Fruit fly (Drosophila melanogaster) whole organism, adult: ENCODE data around the gene MEP-1.

ENCODE experiments used
- CG11617 ChIP-seq: fragments of 200-800 bp; sonication (Bioruptor generic); optimal IDR thresholded peaks from 2 replicates; lab custom pipeline; 2017; ENCODE audit warnings: mild to moderate bottlenecking, missing biosample characterization, missing genetic modification reagents, missing genetic modification characterization
- CG12768 ChIP-seq: fragments of 200-800 bp; sonication (Bioruptor generic); optimal IDR thresholded peaks from 2 replicates; lab custom pipeline; 2017; ENCODE audit warnings: missing biosample characterization, missing genetic modification characterization, mild to moderate bottlenecking, moderate library complexity, missing genetic modification reagents
- CG14711 ChIP-seq: fragments of 200-800 bp; sonication (Bioruptor generic); optimal IDR thresholded peaks from 2 replicates; lab custom pipeline; 2018; ENCODE audit warnings: missing biosample characterization, mild to moderate bottlenecking, missing genetic modification characterization, moderate library complexity
- CG1620 ChIP-seq: fragments of 200-800 bp; sonication (Bioruptor generic); optimal IDR thresholded peaks from 2 replicates; lab custom pipeline; 2016; ENCODE audit warnings: missing biosample characterization, missing genetic modification characterization
- CG33017 ChIP-seq: fragments of 200-800 bp; sonication (Bioruptor generic); optimal IDR thresholded peaks from 2 replicates; lab custom pipeline; 2018; ENCODE audit warnings: missing biosample characterization, mild to moderate bottlenecking, missing genetic modification characterization, moderate library complexity
- CG5204 ChIP-seq: fragments of 200-800 bp; sonication (Bioruptor generic); optimal IDR thresholded peaks from 2 replicates; lab custom pipeline; 2016; ENCODE audit warnings: missing biosample characterization, missing genetic modification characterization
- CG7045 ChIP-seq: fragments of 200-800 bp; sonication (Bioruptor generic); optimal IDR thresholded peaks from 2 replicates; lab custom pipeline; 2017; ENCODE audit warnings: missing biosample characterization, mild to moderate bottlenecking, missing genetic modification characterization
- CG7101 ChIP-seq: fragments of 200-800 bp; sonication (Bioruptor generic); optimal IDR thresholded peaks from 2 replicates; lab custom pipeline; 2018; ENCODE audit warnings: missing biosample characterization, mild to moderate bottlenecking, missing genetic modification characterization, moderate library complexity
- Clk ChIP-seq: fragments of 200-800 bp; sonication (Bioruptor generic); optimal IDR thresholded peaks from 2 replicates; lab custom pipeline; 2017; ENCODE audit warnings: missing biosample characterization, missing genetic modification characterization
- Crg-1 ChIP-seq: fragments of 200-800 bp; sonication (Bioruptor generic); optimal IDR thresholded peaks from 2 replicates; lab custom pipeline; 2016; ENCODE audit warnings: missing biosample characterization, missing genetic modification characterization
- Hr96 ChIP-seq: fragments of 200-800 bp; sonication (Bioruptor generic); optimal IDR thresholded peaks from 2 replicates; lab custom pipeline; 2016; ENCODE audit warnings: missing biosample characterization, missing genetic modification characterization
- Mnt ChIP-seq: fragments of 200-800 bp; sonication (Bioruptor generic); optimal IDR thresholded peaks from 2 replicates; lab custom pipeline; 2016; ENCODE audit warnings: missing biosample characterization, mild to moderate bottlenecking, missing genetic modification characterization
- bab1 ChIP-seq: fragments of 200-800 bp; sonication (Bioruptor generic); optimal IDR thresholded peaks from 3 replicates; lab custom pipeline; 2019; ENCODE audit warnings: missing biosample characterization, mild to moderate bottlenecking, missing genetic modification characterization, moderate library complexity
- cic ChIP-seq: fragments of 200-800 bp; sonication (Bioruptor generic); optimal IDR thresholded peaks from 2 replicates; lab custom pipeline; 2017; ENCODE audit warnings: missing biosample characterization, mild to moderate bottlenecking, missing genetic modification characterization, moderate library complexity
- cnc ChIP-seq, 2 experiments: fragments of >200 bp; optimal IDR thresholded peaks; 2 replicates each; lab custom pipeline; 2017
- kay ChIP-seq: fragments of 200-800 bp; sonication (Bioruptor generic); peaks from one replicate; lab custom pipeline; 2016; ENCODE audit warnings: missing biosample characterization, missing genetic modification characterization, borderline replicate concordance
- ovo ChIP-seq: fragments of 200-800 bp; sonication (Bioruptor generic); optimal IDR thresholded peaks from 2 replicates; lab custom pipeline; 2016; ENCODE audit warnings: missing biosample characterization, missing genetic modification characterization
- pad ChIP-seq: fragments of 200-800 bp; sonication (Bioruptor generic); optimal IDR thresholded peaks from 3 replicates; lab custom pipeline; 2017; ENCODE audit warnings: missing biosample characterization, missing genetic modification characterization, mild to moderate bottlenecking, moderate library complexity, missing genetic modification reagents
- tj ChIP-seq: fragments of 200-800 bp; sonication (Bioruptor generic); optimal IDR thresholded peaks from 3 replicates; lab custom pipeline; 2017; ENCODE audit warnings: missing biosample characterization, mild to moderate bottlenecking, missing genetic modification characterization, moderate library complexity
- toe ChIP-seq: fragments of 200-800 bp; sonication (Bioruptor generic); optimal IDR thresholded peaks from 2 replicates; lab custom pipeline; 2016; ENCODE audit warnings: missing biosample characterization, missing genetic modification characterization

Gene MEP-1

dm6 chr3L:2600144-2600543, 31.4 kb upstream of the MEP-1 start, which contains the start of gene CG16986:
TSS of gene CG16986 (plus strand) at chr3L:2600331.
- TF ChIP-seq pad (no peak), CG7045 (GFP tag; lab: Kevin White, UChicago) (no peak), CG1620 (GFP tag; lab: Kevin White, UChicago) (no peak), CG14711 (tag; lab: Kevin White, UChicago) (no peak), CG12768 (GFP tag; lab: Kevin White, UChicago) (no peak), CG33017 (no peak), kay (GFP tag; lab: Kevin White, UChicago) (peak; percentile 26), tj (GFP tag; lab: Kevin White, UChicago) (no peak)

DNA sequence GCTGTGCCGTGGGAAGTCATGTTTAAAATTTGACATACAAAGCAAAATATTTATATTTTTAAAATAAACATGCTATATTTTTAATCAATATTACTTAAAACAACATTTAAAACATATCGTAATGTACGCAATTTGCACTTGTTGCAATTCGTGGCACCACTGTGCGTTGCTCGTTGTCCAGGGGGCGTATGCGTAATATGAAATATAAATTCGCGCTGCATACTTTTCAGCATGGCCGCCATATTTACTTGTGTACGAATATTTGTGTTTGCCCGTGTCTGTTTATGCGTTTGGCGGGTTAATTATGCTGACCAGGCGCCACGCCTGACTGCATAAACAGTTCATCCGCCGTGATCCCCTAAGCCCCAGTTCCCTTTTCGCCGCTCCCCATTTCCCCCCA, 22.7 kb upstream of the MEP-1 start:
- TF ChIP-seq Hr96 (no peak), Clk (GFP tag; lab: Kevin White, UChicago) (no peak), Mnt (no peak)

- no peak for TF ChIP-seq CG14711 (tag; lab: Kevin White, UChicago)
- no peak for TF ChIP-seq Crg-1 (GFP tag; lab: Kevin White, UChicago)
These were observed 17.3 kb upstream of the MEP-1 start for dm6 chr3L:2614222-2614621.

- TF ChIP-seq CG5204 (GFP tag; lab: Kevin White, UChicago), result no peak
- TF ChIP-seq Clk (GFP tag; lab: Kevin White, UChicago), result no peak
- TF ChIP-seq bab1, result no peak
- no peak for TF ChIP-seq CG33017
- TF ChIP-seq kay (GFP tag; lab: Kevin White, UChicago), result no peak
These were observed 1.6 kb upstream of the MEP-1 start, which contains the start of gene Pxn for dm6 chr3L:2629964-2630363. TSS of gene Pxn (minus strand) at chr3L:2630064.

- no peak for TF ChIP-seq CG1620 (GFP tag; lab: Kevin White, UChicago)
- no peak for TF ChIP-seq CG14711 (tag; lab: Kevin White, UChicago)
- TF ChIP-seq CG33017, result no peak
- TF ChIP-seq cic, result no peak
- no peak for TF ChIP-seq Crg-1 (GFP tag; lab: Kevin White, UChicago)
- TF ChIP-seq Hr96, result no peak
- no peak for TF ChIP-seq Mnt
- no peak for TF ChIP-seq tj (GFP tag; lab: Kevin White, UChicago)
- TF ChIP-seq cnc (optimal IDR thresholded peaks at IDR 0.05; lab: Kevin White, UChicago), result no peak
- TF ChIP-seq Clk (GFP tag; lab: Kevin White, UChicago), result no peak
- no peak for TF ChIP-seq bab1
- TF ChIP-seq kay (GFP tag; lab: Kevin White, UChicago), result no peak
- no peak for TF ChIP-seq CG7101
- no peak for TF ChIP-seq CG11617
- no peak for TF ChIP-seq CG12768 (GFP tag; lab: Kevin White, UChicago)
- no peak for TF ChIP-seq pad
- no peak for TF ChIP-seq toe (GFP tag; lab: Kevin White, UChicago)
- TF ChIP-seq CG5204 (GFP tag; lab: Kevin White, UChicago), result no peak
- no peak for TF ChIP-seq ovo (GFP tag; lab: Kevin White, UChicago)
- TF ChIP-seq CG7045 (GFP tag; lab: Kevin White, UChicago), result no peak
These were observed 690 bp downstream of the MEP-1 start for dm6 chr3L:2632048-2632762.

DNA sequence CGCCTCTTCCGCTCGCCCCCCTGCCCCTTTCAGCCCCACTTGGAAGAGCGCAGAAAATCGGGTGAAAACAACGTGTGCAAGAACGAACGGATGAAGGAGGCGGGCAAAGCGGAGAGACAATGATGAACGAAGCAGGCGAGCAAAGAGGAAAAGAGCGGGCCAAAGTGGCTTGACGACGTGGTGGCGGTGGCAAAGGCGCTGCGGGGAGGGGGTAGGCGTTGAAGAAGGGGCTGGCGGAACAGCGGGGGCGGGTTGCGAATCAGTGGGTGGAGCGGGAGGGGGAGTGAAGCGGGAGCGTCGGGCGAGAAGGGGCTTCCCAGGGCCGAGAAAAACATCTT, 1.2 kb downstream of the MEP-1 start:
- TF ChIP-seq CG7101 (no peak), CG14711 (tag; lab: Kevin White, UChicago) (no peak), CG7045 (GFP tag; lab: Kevin White, UChicago) (no peak), Mnt (peak; percentile 8), tj (GFP tag; lab: Kevin White, UChicago) (peak; percentile 24), pad (no peak), kay (GFP tag; lab: Kevin White, UChicago) (no peak), cic (peak; percentile 74), Clk (GFP tag; lab: Kevin White, UChicago) (no peak), CG11617 (no peak)

- TF ChIP-seq CG1620 (GFP tag; lab: Kevin White, UChicago) (peak; percentile 77), cnc (optimal IDR thresholded peaks at IDR 0.05; lab: Kevin White, UChicago) (peak in 1 of 2 experiments; percentile 13), tj (GFP tag; lab: Kevin White, UChicago) (peak; percentile 96), Mnt (peak; percentile 93), CG11617 (peak; percentile 93), CG14711 (tag; lab: Kevin White, UChicago) (peak; percentile 91), toe (GFP tag; lab: Kevin White, UChicago) (peak; percentile 67), Clk (GFP tag; lab: Kevin White, UChicago) (peak; percentile 52), kay (GFP tag; lab: Kevin White, UChicago) (peak; percentile 49), Crg-1 (GFP tag; lab: Kevin White, UChicago) (peak; percentile 88), CG5204 (GFP tag; lab: Kevin White, UChicago) (peak; percentile 74), Hr96 (peak; percentile 82), ovo (GFP tag; lab: Kevin White, UChicago) (peak; percentile 73), CG7101 (peak; percentile 86), bab1 (peak; percentile 86), CG33017 (peak; percentile 56), cic (peak; percentile 97), pad (peak; percentile 80), CG12768 (GFP tag; lab: Kevin White, UChicago) (peak; percentile 78), CG7045 (GFP tag; lab: Kevin White, UChicago) (peak; percentile 78)
These were observed 3.6 kb downstream of the MEP-1 start for dm6 chr3L:2634929-2635799.
